Worm (Caenorhabditis elegans): ENCODE measurements around the gene F18G5.6.

ce11 chrX:9283026-9283425 lies 18.9 kb upstream of the F18G5.6 start, which contains the start of gene B0416.11:
- TF ChIP-seq him-1 (tag; optimal IDR thresholded peaks at IDR 0.05): no peak
- TF ChIP-seq dao-5 (tag; optimal IDR thresholded peaks at IDR 0.05): no peak
